Fruit fly (Drosophila melanogaster): ENCODE data around the gene Npc2b.

Npc2b gene

DNA sequence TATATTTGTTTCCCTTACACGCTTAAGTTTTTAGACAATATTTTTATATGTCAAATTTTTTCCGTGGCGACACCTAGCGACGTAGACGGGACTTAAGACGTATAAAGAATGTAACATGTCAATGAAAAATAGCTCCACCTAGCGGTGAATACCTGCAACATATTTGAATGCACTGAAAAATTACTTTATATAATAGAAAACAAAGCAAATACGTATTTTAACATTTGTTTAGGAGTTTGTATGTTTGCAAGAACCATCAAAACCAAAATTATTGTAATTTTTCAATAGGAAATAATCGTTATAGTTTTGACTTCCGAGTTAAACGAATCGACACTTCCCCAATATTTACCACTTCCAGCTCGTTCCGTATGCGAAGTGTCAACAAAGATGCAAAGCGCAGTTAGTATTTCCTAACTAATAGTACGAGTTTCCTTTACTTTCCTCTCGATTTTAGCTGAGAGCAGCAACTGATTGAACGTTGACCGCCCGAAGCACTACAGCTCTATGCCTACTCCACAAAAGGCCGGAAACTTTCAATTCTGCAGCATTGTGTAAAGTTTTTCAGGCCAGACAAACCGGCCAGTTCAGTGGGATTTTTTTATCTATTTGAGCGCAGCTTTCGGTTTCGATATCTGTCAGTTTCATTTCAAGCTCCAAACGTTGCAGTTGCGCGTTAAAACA, at the start of gene Npc2b (continued):
- peak; percentile 31 for TF ChIP-seq bcd (GFP tag; optimal IDR thresholded peaks at IDR 0.05)
- peak; percentile 50 for TF ChIP-seq Dip3 (GFP tag; optimal IDR thresholded peaks at IDR 0.05)
- no peak for TF ChIP-seq CG18011 (GFP tag; optimal IDR thresholded peaks at IDR 0.05)
- no peak for TF ChIP-seq CG10321 (GFP tag; IDR thresholded peaks at IDR 0.05)
- peak; percentile 8 for TF ChIP-seq YL-1 (GFP tag; optimal IDR thresholded peaks at IDR 0.05)
- peak; percentile 29 for TF ChIP-seq nau (GFP tag; optimal IDR thresholded peaks at IDR 0.05)
- peak; percentile 29 for TF ChIP-seq Myb (GFP tag; optimal IDR thresholded peaks at IDR 0.05)
- TF ChIP-seq eyg (GFP tag; optimal IDR thresholded peaks at IDR 0.05), result peak; percentile 3
- peak; percentile 30 for TF ChIP-seq tap (tag; optimal IDR thresholded peaks at IDR 0.05)
- TF ChIP-seq Mrtf (GFP tag; IDR thresholded peaks at IDR 0.05), result no peak
- peak; percentile 94 for TF ChIP-seq Ets65A (GFP tag)
- no peak for TF ChIP-seq CG7928 (GFP tag; optimal IDR thresholded peaks at IDR 0.05)
- peak; percentile 38 for TF ChIP-seq CHES-1-like (GFP tag; optimal IDR thresholded peaks at IDR 0.05)
- peak; percentile 48; the same call in 1 of the 2 replicates for TF ChIP-seq CG14014 (GFP tag; IDR thresholded peaks at IDR 0.05)
- TF ChIP-seq CG15479 (GFP tag; optimal IDR thresholded peaks at IDR 0.05), result no peak
- 0 out of 2 replicates have a peak, but pooled peaks have one; percentile 21 for TF ChIP-seq al (GFP tag; IDR thresholded peaks at IDR 0.05)
- TF ChIP-seq Ssrp (tag; optimal IDR thresholded peaks at IDR 0.05), result peak; percentile 27
- TF ChIP-seq Lhr (GFP tag; optimal IDR thresholded peaks at IDR 0.05), result peak; percentile 56
- TF ChIP-seq ap (GFP tag; IDR thresholded peaks at IDR 0.05), result no peak
- no peak for TF ChIP-seq CG10431 (GFP tag; optimal IDR thresholded peaks at IDR 0.05)
- TF ChIP-seq Poxn (GFP tag; IDR thresholded peaks at IDR 0.05), result no peak
- peak; percentile 85 for TF ChIP-seq sd (tag; optimal IDR thresholded peaks at IDR 0.05)
- TF ChIP-seq odd (GFP tag; optimal IDR thresholded peaks at IDR 0.05), result no peak
- TF ChIP-seq BEAF-32 (GFP tag; optimal IDR thresholded peaks at IDR 0.05), result no peak
- TF ChIP-seq dpn (GFP tag; optimal IDR thresholded peaks at IDR 0.05), result peak; percentile 54 to 76
- no peak for TF ChIP-seq Lim3 (GFP tag; IDR thresholded peaks at IDR 0.05)
- TF ChIP-seq Sox100B (GFP tag; optimal IDR thresholded peaks at IDR 0.05), result peak; percentile 36
- TF ChIP-seq CG7839 (tag; optimal IDR thresholded peaks at IDR 0.05), result peak; percentile 54
- no peak for TF ChIP-seq ara (GFP tag; IDR thresholded peaks at IDR 0.05)
- peak; percentile 3 for TF ChIP-seq kni (GFP tag; optimal IDR thresholded peaks at IDR 0.05)
- peak; percentile 23 for TF ChIP-seq CG8089 (GFP tag; optimal IDR thresholded peaks at IDR 0.05)
- TF ChIP-seq Usf (GFP tag; optimal IDR thresholded peaks at IDR 0.05), result no peak
- TF ChIP-seq Nf-YA (GFP tag; IDR thresholded peaks at IDR 0.05), result no peak
- TF ChIP-seq kay (GFP tag; optimal IDR thresholded peaks at IDR 0.05), result peak; percentile 5
- TF ChIP-seq chinmo (GFP tag; IDR thresholded peaks at IDR 0.05; ENCODE audit: partially characterized antibody), result no peak
- TF ChIP-seq CG6813 (GFP tag; optimal IDR thresholded peaks at IDR 0.05), result no peak
- TF ChIP-seq pnt (GFP tag; optimal IDR thresholded peaks at IDR 0.05), result peak; percentile 34
- TF ChIP-seq gfzf (GFP tag; optimal IDR thresholded peaks at IDR 0.05), result no peak
- no peak for TF ChIP-seq dm (GFP tag; optimal IDR thresholded peaks at IDR 0.05)
- TF ChIP-seq CG12744 (GFP tag; optimal IDR thresholded peaks at IDR 0.05), result peak; percentile 33
- TF ChIP-seq Dek (tag; optimal IDR thresholded peaks at IDR 0.05), result peak; percentile 81
- peak; percentile 53 for TF ChIP-seq onecut (GFP tag; IDR thresholded peaks at IDR 0.05)
- TF ChIP-seq unpg (GFP tag; optimal IDR thresholded peaks at IDR 0.05), result peak; percentile 58
- peak; percentile 49 for TF ChIP-seq shn (GFP tag; optimal IDR thresholded peaks at IDR 0.05)
- peak; percentile 95 for TF ChIP-seq CG15514 (GFP tag; optimal IDR thresholded peaks at IDR 0.05)
- TF ChIP-seq sima (GFP tag; optimal IDR thresholded peaks at IDR 0.05), result no peak
- peak; percentile 4 for TF ChIP-seq gcm (GFP tag; optimal IDR thresholded peaks at IDR 0.05)
- TF ChIP-seq Bdp1 (GFP tag; optimal IDR thresholded peaks at IDR 0.05), result peak; percentile 47
- TF ChIP-seq slbo (GFP tag; IDR thresholded peaks at IDR 0.05), result peak; percentile 81
- peak; percentile 42 for TF ChIP-seq Vsx1 (GFP tag; optimal IDR thresholded peaks at IDR 0.05)

Measured in whole organism, embryonic.